Worm (Caenorhabditis elegans) whole organism, midembryonic: ENCODE data around the gene T28F3.5.
"Not testable (repeated sequence)": the region's sequence is repeated elsewhere in the genome, so short reads cannot be mapped to it uniquely, and the experiment has no call there.

ENCODE experiments used
- T22C8.4 ChIP-seq: fragments of 200-800 bp; sonication (Bioruptor generic); IDR thresholded peaks from 2 replicates; pipeline ENCODE4 v1.3.6; 2022; ENCODE audit warnings: missing genetic modification characterization, missing compliant biosample characterization
- cog-1 ChIP-seq: sonication (generic microtip); optimal IDR thresholded peaks from 2 replicates; lab custom pipeline; 2016; ENCODE audit warnings: missing genetic modification characterization, missing compliant biosample characterization
- flt-1 ChIP-seq: fragments of 200-800 bp; sonication (Bioruptor generic); IDR thresholded peaks from 2 replicates; pipeline ENCODE4 v1.3.6; 2022; ENCODE audit warnings: missing genetic modification characterization, missing compliant biosample characterization
- klf-2 ChIP-seq: fragments of 200-800 bp; sonication (Bioruptor generic); conservative IDR thresholded peaks from 2 replicates; pipeline ENCODE4 v1.3.6; 2022; ENCODE audit warnings: missing genetic modification reagents, missing genetic modification characterization, missing compliant biosample characterization
- med-1 ChIP-seq: sonication (generic microtip); optimal IDR thresholded peaks from 2 replicates; lab custom pipeline; 2017; ENCODE audit warnings: missing genetic modification characterization, mild to moderate bottlenecking, missing compliant biosample characterization, antibody characterized with exemption, missing genetic modification reagents; ENCODE audit not compliant: insufficient read depth
- ref-1 ChIP-seq: fragments of 200-800 bp; sonication (Bioruptor generic); conservative IDR thresholded peaks from 2 replicates; pipeline ENCODE4 v1.3.6; 2022; ENCODE audit warnings: missing genetic modification reagents, missing genetic modification characterization, missing compliant biosample characterization
- tab-1 ChIP-seq: fragments of 200-800 bp; sonication (Bioruptor generic); IDR thresholded peaks from 2 replicates; pipeline ENCODE4 v1.3.6; 2022; ENCODE audit warnings: missing genetic modification characterization, missing compliant biosample characterization
- ztf-23 ChIP-seq: fragments of 200-800 bp; sonication (Bioruptor generic); IDR thresholded peaks from 2 replicates; pipeline ENCODE4 v1.3.6; 2022; ENCODE audit warnings: missing genetic modification reagents, missing genetic modification characterization, missing compliant biosample characterization
- ztf-29 ChIP-seq: fragments of 200-800 bp; sonication (Bioruptor generic); IDR thresholded peaks from 2 replicates; pipeline ENCODE4 v1.3.6; 2022; ENCODE audit warnings: missing genetic modification reagents, missing genetic modification characterization, missing compliant biosample characterization

T28F3.5 gene

ce11 chrIV:17301933-17302332 is 7.3 kb downstream of the T28F3.5 start, which contains the start of gene ifta-2:
TSS of gene ifta-2 (minus strand) at chrIV:17302033.
- no peak for TF ChIP-seq med-1 (GFP tag; lab: Kevin White, UChicago)
- TF ChIP-seq tab-1, result no peak
- no peak for TF ChIP-seq ztf-29 (GFP tag; lab: Robert Waterston, UW)
- no peak for TF ChIP-seq ztf-23 (GFP tag; lab: Robert Waterston, UW)
- no peak for TF ChIP-seq cog-1
- TF ChIP-seq flt-1, result no peak
- no peak for TF ChIP-seq ref-1
- TF ChIP-seq T22C8.4, result no peak
- no peak for TF ChIP-seq klf-2 (GFP tag; lab: Robert Waterston, UW)

- not testable (repeated sequence) for TF ChIP-seq med-1 (GFP tag; lab: Kevin White, UChicago); flt-1; klf-2 (GFP tag; lab: Robert Waterston, UW)
Observed at ce11 chrIV:17307223-17307622, 12.6 kb downstream of the T28F3.5 start, which contains the start of gene T28F3.8. TSS of gene T28F3.8 (minus strand) at chrIV:17307323.

ce11 chrIV:17308211-17308610 is 13.6 kb downstream of the T28F3.5 start, which contains the start of gene T28F3.9:
TSS of gene T28F3.9 (plus strand) at chrIV:17308511.
- TF ChIP-seq ztf-29 (GFP tag; lab: Robert Waterston, UW) (no peak), ref-1 (no peak), tab-1 (no peak), ztf-23 (GFP tag; lab: Robert Waterston, UW) (no peak), med-1 (GFP tag; lab: Kevin White, UChicago) (no peak), T22C8.4 (no peak), flt-1 (no peak), cog-1 (no peak), klf-2 (GFP tag; lab: Robert Waterston, UW) (no peak)

- TF ChIP-seq cog-1, result no peak
- TF ChIP-seq med-1 (GFP tag; lab: Kevin White, UChicago), result no peak
Observed at ce11 chrIV:17311842-17312241, 17.3 kb downstream of the T28F3.5 start, which contains the start of gene snf-9. TSS of gene snf-9 (plus strand) at chrIV:17312142.

- TF ChIP-seq ref-1 (no peak), flt-1 (no peak), med-1 (GFP tag; lab: Kevin White, UChicago) (no peak), tab-1 (no peak)
Observed at ce11 chrIV:17316398-17316797, 21.8 kb downstream of the T28F3.5 start, which contains the start of gene C49C3.20. TSS of gene C49C3.20 (minus strand) at chrIV:17316498.

ce11 chrIV:17320445-17320844 is 25.9 kb downstream of the T28F3.5 start, which contains the start of gene C49C3.4:
TSS of gene C49C3.4 (plus strand) at chrIV:17320795.
- no peak for TF ChIP-seq ref-1
- TF ChIP-seq ztf-29 (GFP tag; lab: Robert Waterston, UW), result no peak
- TF ChIP-seq flt-1, result no peak
- no peak for TF ChIP-seq tab-1
- TF ChIP-seq ztf-23 (GFP tag; lab: Robert Waterston, UW), result no peak
- no peak for TF ChIP-seq klf-2 (GFP tag; lab: Robert Waterston, UW)
- no peak for TF ChIP-seq T22C8.4
- no peak for TF ChIP-seq cog-1
- TF ChIP-seq med-1 (GFP tag; lab: Kevin White, UChicago), result no peak

ce11 chrIV:17328834-17329233 is 34.2 kb downstream of the T28F3.5 start, which contains the start of gene ceh-88:
TSS of gene ceh-88 (plus strand) at chrIV:17329188.
- TF ChIP-seq klf-2 (GFP tag; lab: Robert Waterston, UW) (no peak), T22C8.4 (no peak), ref-1 (no peak), ztf-29 (GFP tag; lab: Robert Waterston, UW) (no peak), ztf-23 (GFP tag; lab: Robert Waterston, UW) (no peak)

- no peak for TF ChIP-seq med-1 (GFP tag; lab: Kevin White, UChicago)
- TF ChIP-seq klf-2 (GFP tag; lab: Robert Waterston, UW), result no peak
- no peak for TF ChIP-seq T22C8.4
- no peak for TF ChIP-seq ztf-29 (GFP tag; lab: Robert Waterston, UW)
- no peak for TF ChIP-seq ztf-23 (GFP tag; lab: Robert Waterston, UW)
Observed at ce11 chrIV:17331100-17331577, 36.5 kb downstream of the T28F3.5 start, which contains the start of gene C49C3.6. TSS of gene C49C3.6 (plus strand) at chrIV:17331527.

- TF ChIP-seq klf-2 (GFP tag; lab: Robert Waterston, UW) (no peak), flt-1 (no peak), ztf-29 (GFP tag; lab: Robert Waterston, UW) (no peak), med-1 (GFP tag; lab: Kevin White, UChicago) (no peak), cog-1 (no peak), ztf-23 (GFP tag; lab: Robert Waterston, UW) (no peak), tab-1 (no peak), ref-1 (no peak), T22C8.4 (no peak)
Observed at ce11 chrIV:17332261-17332660, 37.7 kb downstream of the T28F3.5 start, which contains the start of gene C49C3.7. TSS of gene C49C3.7 (plus strand) at chrIV:17332561.

ce11 chrIV:17333542-17334281 is 39.1 kb downstream of the T28F3.5 start, which contains the start of gene C49C3.15:
TSS of gene C49C3.15 (plus strand) at chrIV:17334231.
- TF ChIP-seq T22C8.4, result no peak
- TF ChIP-seq med-1 (GFP tag; lab: Kevin White, UChicago), result no peak
- TF ChIP-seq flt-1, result no peak
